Worm (Caenorhabditis elegans) whole organism, early embryonic: ENCODE data around the gene K01A6.7.

Source experiments
- B0310.2 ChIP-seq: sonication (generic microtip); optimal IDR thresholded peaks from 2 replicates; lab custom pipeline; 2016; ENCODE audit warnings: mild to moderate bottlenecking, missing genetic modification characterization, missing compliant biosample characterization
- aly-1 ChIP-seq: sonication (generic microtip); optimal IDR thresholded peaks from 2 replicates; lab custom pipeline; 2016; ENCODE audit warnings: missing genetic modification characterization, missing compliant biosample characterization
- ama-1 ChIP-seq: fragments of 150-350 bp; optimal IDR thresholded peaks from 2 replicates; lab custom pipeline; 2014
- ceh-13 ChIP-seq: fragments of 200-800 bp; sonication (Bioruptor generic); optimal IDR thresholded peaks from 2 replicates; lab custom pipeline; 2018; ENCODE audit warnings: mild to moderate bottlenecking, missing genetic modification characterization, missing compliant biosample characterization
- ceh-36 ChIP-seq: sonication (generic microtip); optimal IDR thresholded peaks from 2 replicates; lab custom pipeline; 2016; ENCODE audit warnings: missing genetic modification characterization, inconsistent platforms, missing compliant biosample characterization
- ets-7 ChIP-seq: sonication (generic microtip); optimal IDR thresholded peaks from 2 replicates; lab custom pipeline; 2016; ENCODE audit warnings: missing genotype, missing genetic modification characterization, missing compliant biosample characterization
- flt-1 ChIP-seq: fragments of 200-800 bp; sonication (Bioruptor generic); IDR thresholded peaks from 2 replicates; pipeline ENCODE4 v1.3.6; 2022; ENCODE audit warnings: missing genetic modification characterization, missing compliant biosample characterization
- hmbx-1 ChIP-seq: sonication (generic microtip); optimal IDR thresholded peaks from 2 replicates; lab custom pipeline; 2016; ENCODE audit warnings: mild to moderate bottlenecking, missing genetic modification characterization, missing compliant biosample characterization
- hmg-4 ChIP-seq: fragments of 200-800 bp; sonication (Bioruptor generic); optimal IDR thresholded peaks from 2 replicates; lab custom pipeline; 2018; ENCODE audit warnings: mild to moderate bottlenecking, missing genetic modification characterization, missing compliant biosample characterization
- scrt-1 ChIP-seq: fragments of 200-800 bp; sonication (Bioruptor generic); IDR thresholded peaks from 2 replicates; pipeline ENCODE4 v1.3.6; 2022; ENCODE audit warnings: missing genetic modification characterization, missing compliant biosample characterization
- tbx-37 ChIP-seq: fragments of 200-800 bp; sonication (Bioruptor generic); conservative IDR thresholded peaks from 2 replicates; pipeline ENCODE4 v1.3.6; 2022; ENCODE audit warnings: missing genetic modification reagents, missing genetic modification characterization, missing compliant biosample characterization

ce11 chrIV:11693493-11693892 is 44.9 kb downstream of the K01A6.7 start, which contains the start of gene ZK792.12:
- TF ChIP-seq ama-1 (no peak), hmg-4 (GFP tag; lab: Kevin White, UChicago) (no peak), aly-1 (tag; lab: Kevin White, UChicago) (no peak), scrt-1 (GFP tag; lab: Robert Waterston, UW) (no peak), B0310.2 (tag; lab: Kevin White, UChicago) (no peak), ets-7 (tag; lab: Kevin White, UChicago) (no peak), hmbx-1 (tag; lab: Kevin White, UChicago) (no peak), ceh-36 (tag; lab: Kevin White, UChicago) (no peak), flt-1 (no peak), tbx-37 (no peak), ceh-13 (GFP tag; lab: Kevin White, UChicago) (no peak)
